Worm (Caenorhabditis elegans) whole organism, dauer: ENCODE measurements around the gene lipl-2.

Experiments
- unc-62 ChIP-seq: sonication (generic microtip); optimal IDR thresholded peaks from 2 replicates; lab custom pipeline; 2017; ENCODE audit warnings: missing biosample characterization, missing genetic modification reagents, missing genetic modification characterization

Gene lipl-2

ce11 chrV:9791332-9791731, at the start of gene lipl-2:
TSS of gene lipl-2 (plus strand) at chrV:9791567.
- TF ChIP-seq unc-62 (GFP tag; lab: Kevin White, UChicago): no peak

DNA sequence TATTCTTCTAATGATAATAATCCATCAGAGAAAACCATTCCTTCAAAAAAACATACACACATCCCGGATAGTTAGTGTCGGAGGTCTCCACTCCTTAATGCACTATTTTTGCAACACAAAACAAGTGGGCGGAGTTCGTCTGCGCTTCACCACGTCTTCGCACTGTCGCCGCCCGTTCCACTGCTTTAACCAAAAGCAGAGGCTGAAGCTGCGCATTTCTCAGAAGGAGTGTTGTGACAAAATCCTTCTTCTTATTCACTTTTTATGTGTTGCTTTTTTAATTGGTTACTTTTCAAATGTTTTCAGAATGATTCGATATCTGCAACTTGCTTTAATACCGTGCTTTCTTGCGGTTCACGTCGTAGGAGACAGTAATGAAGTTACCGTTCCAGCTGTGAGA, 46.4 kb upstream of the lipl-2 start, which contains the start of gene F58E6.13:
TSS of gene F58E6.13 (plus strand) at position 301 of the 400 bp plus-strand sequence.
- TF ChIP-seq unc-62 (GFP tag; lab: Kevin White, UChicago): no peak

DNA sequence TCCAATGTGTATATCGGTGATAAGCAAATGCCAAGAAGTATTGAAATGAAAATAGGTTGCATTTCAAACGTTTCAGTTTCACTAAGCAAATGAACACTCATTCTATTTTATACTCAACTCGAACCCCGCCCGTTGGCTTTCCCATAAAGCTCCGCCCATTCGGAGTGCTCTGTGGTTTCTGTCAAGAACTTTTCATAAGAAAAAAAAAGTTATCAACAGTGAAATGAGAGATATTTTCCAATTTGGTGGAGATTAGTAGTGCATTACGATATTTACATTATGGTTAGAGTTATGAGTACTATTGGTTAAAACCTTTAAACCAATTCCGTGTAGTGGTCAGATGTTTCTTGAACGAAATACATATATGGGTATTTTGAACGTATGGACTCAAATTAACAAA, 41.1 kb upstream of the lipl-2 start, which contains the start of gene F58E6.4:
TSS of gene F58E6.4 (minus strand) at position 101 of the 400 bp plus-strand sequence.
- no peak for TF ChIP-seq unc-62 (GFP tag; lab: Kevin White, UChicago)

DNA sequence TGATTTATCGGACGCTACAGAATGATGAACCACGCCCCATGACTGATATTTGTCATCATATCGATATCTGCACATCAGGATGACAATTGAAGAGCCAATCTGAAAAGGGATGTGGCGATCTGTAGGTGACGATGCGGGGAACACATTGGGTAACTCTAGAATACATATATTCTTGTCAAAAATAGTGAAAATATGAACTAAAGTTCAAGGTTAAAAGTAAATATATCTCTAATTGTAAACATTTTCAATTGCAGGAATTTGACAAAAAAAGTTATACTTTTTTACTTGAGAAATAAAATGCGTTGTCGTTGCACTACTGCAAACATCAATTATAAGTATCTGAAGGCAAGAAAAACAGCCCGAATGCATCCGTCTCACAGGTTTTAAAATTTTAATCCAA, 38.4 kb upstream of the lipl-2 start, which contains the start of gene F58E6.6:
TSS of gene F58E6.6 (minus strand) at position 101 of the 400 bp plus-strand sequence.
- TF ChIP-seq unc-62 (GFP tag; lab: Kevin White, UChicago): no peak

- TF ChIP-seq unc-62 (GFP tag; lab: Kevin White, UChicago): no peak
These were observed 37.8 kb upstream of the lipl-2 start for ce11 chrV:9753554-9753953.

- TF ChIP-seq unc-62 (GFP tag; lab: Kevin White, UChicago): no peak
These were observed 36.9 kb upstream of the lipl-2 start, which contains the start of gene F58E6.5 for ce11 chrV:9754459-9754858. TSS of gene F58E6.5 (minus strand) at chrV:9754559.

ce11 chrV:9755725-9756124, 35.6 kb upstream of the lipl-2 start, which contains the start of gene F58E6.8:
TSS of gene F58E6.8 (minus strand) at chrV:9755825.
- no peak for TF ChIP-seq unc-62 (GFP tag; lab: Kevin White, UChicago)

ce11 chrV:9756242-9756641, 35.1 kb upstream of the lipl-2 start, which contains the start of gene hrg-3:
TSS of gene hrg-3 (plus strand) at chrV:9756468.
- no peak for TF ChIP-seq unc-62 (GFP tag; lab: Kevin White, UChicago)

DNA sequence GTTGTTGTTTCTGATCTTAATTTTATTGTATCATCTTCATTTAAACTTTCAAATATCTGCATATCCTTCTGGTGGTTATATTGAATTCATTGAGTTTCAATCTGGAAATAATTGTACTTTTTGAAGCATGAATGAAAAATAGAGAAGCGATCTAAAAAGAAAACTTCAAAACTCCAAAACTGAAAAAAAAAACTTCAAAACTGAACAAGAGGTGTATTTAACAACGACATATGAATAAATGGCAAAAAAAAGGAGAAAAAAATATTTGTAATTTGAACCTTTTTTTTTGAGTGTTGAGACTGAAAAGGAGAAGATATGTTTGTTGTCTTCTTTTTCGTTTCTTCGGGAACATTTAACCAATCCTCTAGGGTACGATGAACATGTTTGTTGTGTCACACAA, 33.5 kb upstream of the lipl-2 start, which contains the start of gene F58E6.11:
TSS of gene F58E6.11 (minus strand) at position 101 of the 400 bp plus-strand sequence.
- TF ChIP-seq unc-62 (GFP tag; lab: Kevin White, UChicago): no peak

DNA sequence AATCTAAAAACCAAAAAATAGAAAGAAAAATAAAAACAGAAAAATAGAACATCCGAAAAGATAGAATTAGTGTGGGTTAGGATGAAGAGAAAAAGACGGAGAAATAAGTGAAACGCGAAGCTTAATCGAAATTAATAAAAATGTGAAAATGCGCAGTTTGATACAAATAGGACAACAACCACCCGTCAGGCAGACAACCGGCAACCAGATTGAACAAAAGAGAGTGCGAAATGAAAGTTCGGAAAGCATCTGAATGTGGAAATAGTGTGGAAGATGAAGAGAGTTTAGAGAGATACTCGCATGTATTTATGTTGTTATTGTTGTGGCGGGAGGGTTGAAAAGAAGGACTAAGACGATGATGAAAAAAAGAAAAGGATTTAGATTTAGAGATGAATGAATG, 32.9 kb upstream of the lipl-2 start:
- TF ChIP-seq unc-62 (GFP tag; lab: Kevin White, UChicago): no peak

DNA sequence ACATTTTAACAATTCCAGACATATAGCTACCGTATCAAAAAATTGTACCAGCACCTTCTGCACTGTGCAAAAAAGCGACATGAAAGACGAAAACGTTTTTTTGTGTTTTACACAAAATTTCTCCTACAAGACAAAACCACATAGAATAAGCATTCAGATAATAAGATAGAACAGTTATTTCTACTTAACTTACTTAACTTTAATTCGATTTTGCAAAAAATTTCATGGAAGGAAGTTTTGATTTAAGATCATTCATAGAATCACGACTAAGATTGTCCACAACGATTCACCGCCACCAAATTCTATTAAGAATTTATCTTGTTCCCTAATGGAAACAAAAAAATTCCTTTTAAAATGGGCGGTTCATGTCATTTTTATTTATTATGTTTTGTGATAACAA, 27.6 kb upstream of the lipl-2 start:
- TF ChIP-seq unc-62 (GFP tag; lab: Kevin White, UChicago): no peak

- TF ChIP-seq unc-62 (GFP tag; lab: Kevin White, UChicago): no peak
These were observed 26.8 kb upstream of the lipl-2 start for ce11 chrV:9764552-9764951.

DNA sequence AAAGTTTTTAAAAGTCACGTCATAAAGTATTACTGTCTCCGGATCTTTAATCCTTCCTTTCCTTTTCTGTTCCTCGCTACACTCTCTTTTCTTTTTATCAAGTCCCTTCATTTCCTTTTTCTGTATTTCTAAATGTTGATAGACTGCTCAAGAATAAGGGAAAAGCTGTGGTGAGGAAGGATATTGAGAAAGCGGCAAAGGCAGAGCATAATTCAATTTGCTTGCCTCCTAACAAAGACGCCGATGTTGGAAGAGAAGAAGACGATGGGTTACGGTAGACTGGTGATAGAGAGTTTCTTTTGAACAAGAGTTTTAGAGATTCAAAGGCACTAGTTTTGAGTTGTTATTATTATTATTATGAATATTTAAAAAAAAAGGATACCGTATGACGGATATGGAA, 25.7 kb upstream of the lipl-2 start:
- no peak for TF ChIP-seq unc-62 (GFP tag; lab: Kevin White, UChicago)

- no peak for TF ChIP-seq unc-62 (GFP tag; lab: Kevin White, UChicago)
These were observed 23.4 kb upstream of the lipl-2 start for ce11 chrV:9767941-9768340.

DNA sequence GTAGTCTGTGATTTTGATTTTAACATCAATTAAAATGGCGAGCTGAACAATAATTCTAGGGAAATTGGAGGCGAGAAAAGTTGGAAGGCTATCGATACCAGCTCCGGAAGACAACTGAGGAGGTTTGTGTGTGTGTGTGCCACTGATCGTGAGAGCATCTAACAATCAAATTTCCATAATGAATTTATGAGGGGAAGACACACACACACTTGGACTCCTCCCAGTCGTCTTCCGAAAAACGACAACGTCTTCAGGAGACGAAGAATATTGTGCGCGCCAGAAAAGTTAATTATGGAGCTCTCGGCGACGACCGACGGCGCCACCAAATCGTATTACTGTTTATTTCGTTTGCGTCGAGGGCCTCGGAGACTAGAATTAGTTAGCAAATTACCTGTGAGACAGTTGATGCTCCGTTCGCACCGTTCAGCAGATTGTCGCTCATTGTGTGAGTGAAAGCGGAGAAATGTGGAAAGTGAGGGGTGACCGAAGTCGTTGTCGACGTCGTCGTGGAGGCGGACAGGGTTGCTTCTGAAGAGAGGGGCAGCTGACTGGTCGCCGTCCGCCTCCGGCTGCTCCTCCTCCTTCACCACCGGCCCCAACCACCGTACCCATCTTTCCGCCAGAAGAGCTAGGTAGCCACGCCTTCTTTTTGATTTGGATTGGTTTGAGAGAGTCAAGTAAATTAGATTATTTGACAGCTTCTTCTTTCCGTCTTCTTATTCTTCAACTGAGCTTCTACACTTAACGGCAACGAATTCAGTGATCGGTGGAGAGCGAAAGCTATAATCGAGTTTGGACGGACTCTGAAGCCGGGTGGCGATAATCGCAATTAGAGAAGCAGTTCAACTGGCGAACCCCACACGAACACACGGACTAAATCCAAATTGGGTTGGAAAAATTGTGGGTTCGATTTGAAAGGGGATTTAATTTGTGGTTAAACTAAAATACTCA, 22.3 kb upstream of the lipl-2 start, which contains the start of gene unc-42:
TSS of gene unc-42 (minus strand) at position 564 of the 951 bp plus-strand sequence.
- TF ChIP-seq unc-62 (GFP tag; lab: Kevin White, UChicago): no peak

DNA sequence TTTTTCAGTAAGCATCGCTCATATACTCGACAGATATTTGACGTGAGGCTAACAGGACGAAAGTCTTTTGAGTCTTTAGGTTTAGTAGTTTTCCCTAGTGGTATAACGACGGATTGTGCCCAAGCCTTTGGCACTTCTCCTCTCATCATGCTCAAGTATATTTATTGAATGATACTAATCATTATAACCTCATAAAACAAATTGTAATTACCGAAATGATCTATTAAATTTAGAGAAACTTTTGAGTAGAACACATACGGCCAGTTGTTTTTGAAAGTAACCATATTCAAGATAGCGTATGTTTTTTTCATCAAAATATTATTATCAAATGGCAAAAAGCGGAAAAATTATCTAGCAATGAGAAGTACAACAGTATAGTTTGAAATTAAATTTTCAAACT, 20.1 kb upstream of the lipl-2 start:
- TF ChIP-seq unc-62 (GFP tag; lab: Kevin White, UChicago): no peak
